Fruit fly (Drosophila melanogaster): Measurements from ENCODE around the gene Bulli.

The Bulli gene

DNA sequence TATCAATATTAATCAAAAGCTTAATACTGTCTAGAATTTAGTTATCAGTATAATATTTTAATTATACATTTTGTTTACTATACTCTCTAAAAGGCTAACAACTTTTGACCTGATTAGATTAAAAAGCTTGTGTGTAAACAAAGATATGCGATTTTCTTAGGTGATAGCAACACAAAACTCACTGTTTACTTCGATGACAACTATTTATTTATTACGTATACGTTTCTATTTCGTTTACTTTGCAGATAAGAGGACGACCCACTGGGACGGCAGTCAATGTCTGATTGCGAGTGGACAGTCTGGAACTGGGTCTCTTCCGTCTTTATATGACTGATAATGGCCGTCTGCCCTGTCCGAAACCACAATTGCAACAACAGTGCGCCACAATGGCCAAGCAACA lies 34.3 kb downstream of the Bulli start:
- no peak for TF ChIP-seq fru (GFP tag; optimal IDR thresholded peaks at IDR 0.05)
- no peak for TF ChIP-seq Rel (GFP tag; optimal IDR thresholded peaks at IDR 0.05)
- TF ChIP-seq Rel (tag; optimal IDR thresholded peaks at IDR 0.05), result no peak
- no peak for TF ChIP-seq Myc (optimal IDR thresholded peaks at IDR 0.05)
- no peak for TF ChIP-seq CrebA (GFP tag; optimal IDR thresholded peaks at IDR 0.05; ENCODE audit: borderline replicate concordance)
- no peak for TF ChIP-seq dl (GFP tag; optimal IDR thresholded peaks at IDR 0.05; ENCODE audit: insufficient read depth in 1 of 2, partially characterized antibody in 2 of 2)
- TF ChIP-seq brk (GFP tag; optimal IDR thresholded peaks at IDR 0.05), result no peak
- TF ChIP-seq rgr (GFP tag; optimal IDR thresholded peaks at IDR 0.05), result peak; percentile 18
- TF ChIP-seq Dfd (GFP tag; optimal IDR thresholded peaks at IDR 0.05), result no peak

DNA sequence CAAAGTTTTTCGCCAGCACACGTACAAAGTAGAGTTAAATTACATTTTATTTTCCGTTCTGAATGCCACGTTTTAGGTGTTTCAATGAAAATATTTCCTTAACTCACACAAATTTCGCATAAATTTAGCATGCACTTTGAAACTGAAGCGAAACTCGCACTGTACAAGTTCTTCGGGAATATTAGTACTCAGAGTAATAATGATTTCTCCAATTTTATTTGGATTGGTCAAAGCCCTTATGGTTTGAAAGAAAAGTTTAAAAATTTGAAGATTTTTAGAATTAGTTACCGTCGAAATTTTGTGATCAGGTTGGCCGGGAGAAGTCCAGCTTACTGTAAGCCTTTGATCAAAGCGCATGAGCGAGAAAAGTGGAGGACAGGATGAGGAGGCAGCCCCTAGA lies 41.9 kb downstream of the Bulli start, which contains the start of gene betaTub65B:
TSS of gene betaTub65B (plus strand) at position 301 of the 400 bp plus-strand sequence.
- no peak for TF ChIP-seq Vsx2 (GFP tag; optimal IDR thresholded peaks at IDR 0.05; ENCODE audit: partially characterized antibody)
- TF ChIP-seq HLH106 (tag; optimal IDR thresholded peaks at IDR 0.05), result no peak
- TF ChIP-seq br (GFP tag; optimal IDR thresholded peaks at IDR 0.05), result no peak

Measured in whole organism, wandering third instar larva.